Fruit fly (Drosophila melanogaster) whole organism, embryonic: ENCODE measurements around the gene CG13843.

Experiments
- ATbp ChIP-seq: fragments of 200-800 bp; sonication (Bioruptor generic); optimal IDR thresholded peaks from 2 replicates; lab custom pipeline; 2017; ENCODE audit warnings: missing biosample characterization, mild to moderate bottlenecking, missing genetic modification characterization, missing genetic modification reagents
- BEAF-32 ChIP-seq: fragments of 200-800 bp; sonication (Bioruptor generic); optimal IDR thresholded peaks from 3 replicates; lab custom pipeline; 2017; ENCODE audit warnings: missing biosample characterization, missing genetic modification characterization, mild to moderate bottlenecking, moderate library complexity, missing genetic modification reagents
- CG11695 ChIP-seq: fragments of 200-800 bp; sonication (Bioruptor generic); IDR thresholded peaks from 3 replicates; pipeline ENCODE4 v1.3.6; 2022; ENCODE audit warnings: missing biosample characterization, missing genetic modification characterization
- CG12744 ChIP-seq: fragments of 200-800 bp; sonication (Bioruptor generic); optimal IDR thresholded peaks from 2 replicates; lab custom pipeline; 2016; ENCODE audit warnings: missing biosample characterization, missing genetic modification characterization
- CG13123 ChIP-seq: fragments of 200-800 bp; sonication (Bioruptor generic); optimal IDR thresholded peaks from 2 replicates; lab custom pipeline; 2016; ENCODE audit warnings: missing biosample characterization, missing genetic modification characterization
- CG13296 ChIP-seq: fragments of 200-800 bp; sonication (Bioruptor generic); optimal IDR thresholded peaks from 3 replicates; lab custom pipeline; 2018; ENCODE audit warnings: missing biosample characterization, mild to moderate bottlenecking, missing genetic modification characterization
- CG14860 ChIP-seq: fragments of 200-800 bp; sonication (Bioruptor generic); IDR thresholded peaks from 3 replicates; pipeline ENCODE4 v1.3.6; 2022; ENCODE audit warnings: missing biosample characterization, missing genetic modification characterization; ENCODE audit not compliant: partially characterized antibody
- CG17361 ChIP-seq: fragments of 200-800 bp; sonication (Bioruptor generic); IDR thresholded peaks from 3 replicates; pipeline ENCODE4 v1.3.6; 2022; ENCODE audit warnings: missing biosample characterization, missing genetic modification characterization
- CG17385 ChIP-seq: fragments of 200-800 bp; sonication (Bioruptor generic); optimal IDR thresholded peaks from 3 replicates; lab custom pipeline; 2018; ENCODE audit warnings: missing biosample characterization, mild to moderate bottlenecking, missing genetic modification characterization
- CG17802 ChIP-seq: fragments of 200-800 bp; sonication (Bioruptor generic); optimal IDR thresholded peaks from 2 replicates; lab custom pipeline; 2018; ENCODE audit warnings: missing biosample characterization, mild to moderate bottlenecking, missing genetic modification characterization, moderate library complexity
- CG2129 ChIP-seq: fragments of 200-800 bp; sonication (Bioruptor generic); IDR thresholded peaks from 2 replicates; pipeline ENCODE4 v1.3.6; 2022; ENCODE audit warnings: missing biosample characterization, missing genetic modification characterization; ENCODE audit not compliant: partially characterized antibody
- CG31388 ChIP-seq: fragments of 200-800 bp; sonication (Bioruptor generic); optimal IDR thresholded peaks from 2 replicates; lab custom pipeline; 2016; ENCODE audit warnings: missing biosample characterization, missing genetic modification characterization
- CG3838 ChIP-seq: fragments of 200-800 bp; sonication (Bioruptor generic); optimal IDR thresholded peaks from 3 replicates; lab custom pipeline; 2016; ENCODE audit warnings: missing biosample characterization, missing genetic modification characterization
- CG6272 ChIP-seq: fragments of 200-800 bp; sonication (Bioruptor generic); IDR thresholded peaks from 2 replicates; pipeline ENCODE4 v1.3.6; 2022; ENCODE audit warnings: missing biosample characterization, missing genetic modification characterization
- CG6854 ChIP-seq: fragments of 200-800 bp; sonication (Bioruptor generic); optimal IDR thresholded peaks from 3 replicates; lab custom pipeline; 2017; ENCODE audit warnings: missing biosample characterization, mild to moderate bottlenecking, missing genetic modification characterization
- CG7372 ChIP-seq: fragments of 200-800 bp; sonication (Bioruptor generic); IDR thresholded peaks from 2 replicates; pipeline ENCODE4 v1.3.6; 2022; ENCODE audit warnings: missing biosample characterization, missing genetic modification characterization
- CG7839 ChIP-seq: fragments of 200-800 bp; sonication (Bioruptor generic); optimal IDR thresholded peaks from 3 replicates; lab custom pipeline; 2018; ENCODE audit warnings: missing biosample characterization, mild to moderate bottlenecking, missing genetic modification characterization, moderate library complexity
- CG8944 ChIP-seq: fragments of 200-800 bp; sonication (Bioruptor generic); optimal IDR thresholded peaks from 3 replicates; lab custom pipeline; 2016; ENCODE audit warnings: missing biosample characterization, missing genetic modification characterization
- Ets65A ChIP-seq: fragments of 200-800 bp; sonication (Bioruptor generic); peaks from one replicate; lab custom pipeline; 2016; ENCODE audit warnings: missing biosample characterization, missing genetic modification characterization
- Hr51 ChIP-seq, 2 experiments: fragments of 200-800 bp; sonication (Bioruptor generic); optimal IDR thresholded peaks; 2 replicates in 1 of 2; 3 replicates in 1 of 2; lab custom pipeline; 2016 to 2018; ENCODE audit warnings: missing biosample characterization in 2 of 2, missing genetic modification characterization in 2 of 2, mild to moderate bottlenecking in 1 of 2, moderate library complexity in 1 of 2
- Lim3 ChIP-seq: fragments of 200-800 bp; sonication (Bioruptor generic); IDR thresholded peaks from 2 replicates; pipeline ENCODE4 v1.3.6; 2022; ENCODE audit warnings: missing biosample characterization, missing genetic modification characterization
- MBD-R2 ChIP-seq: fragments of 200-800 bp; sonication (Bioruptor generic); IDR thresholded peaks from 2 replicates; pipeline ENCODE4 v1.3.6; 2022; ENCODE audit warnings: missing biosample characterization, missing genetic modification characterization
- Mrtf ChIP-seq: fragments of 200-800 bp; sonication (Bioruptor generic); IDR thresholded peaks from 3 replicates; pipeline ENCODE4 v1.3.6; 2022; ENCODE audit warnings: missing biosample characterization, missing genetic modification characterization
- Poxn ChIP-seq: fragments of 200-800 bp; sonication (Bioruptor generic); IDR thresholded peaks from 2 replicates; pipeline ENCODE4 v1.3.6; 2022; ENCODE audit warnings: missing biosample characterization, missing genetic modification characterization
- Ptx1 ChIP-seq: fragments of 200-800 bp; sonication (Bioruptor generic); IDR thresholded peaks from 2 replicates; pipeline ENCODE4 v1.3.6; 2022; ENCODE audit warnings: missing biosample characterization, missing genetic modification characterization
- Ravus ChIP-seq: fragments of 200-800 bp; sonication (Bioruptor generic); IDR thresholded peaks from 2 replicates; pipeline ENCODE4 v1.3.6; 2022; ENCODE audit warnings: missing biosample characterization, missing genetic modification characterization
- Sox102F ChIP-seq: fragments of 200-800 bp; sonication (Bioruptor generic); optimal IDR thresholded peaks from 2 replicates; lab custom pipeline; 2018; ENCODE audit warnings: missing biosample characterization, mild to moderate bottlenecking, missing genetic modification characterization, moderate library complexity
- Tbp ChIP-seq: fragments of >200 bp; optimal IDR thresholded peaks from 2 replicates; lab custom pipeline; 2018; ENCODE audit warnings: missing biosample characterization, missing genetic modification characterization
- Trl ChIP-seq, 3 experiments: fragments of >200 bp in 2 of 3; fragments of 200-800 bp in 1 of 3; sonication (Bioruptor generic) in 1 of 3; optimal IDR thresholded peaks; 2 replicates in 1 of 3; 3 replicates in 2 of 3; lab custom pipeline; 2016 to 2017; ENCODE audit warnings: missing biosample characterization in 1 of 3, missing genetic modification characterization in 1 of 3
- Xrp1 ChIP-seq: fragments of 200-800 bp; sonication (Bioruptor generic); IDR thresholded peaks from 2 replicates; pipeline ENCODE4 v1.3.6; 2022; ENCODE audit warnings: missing biosample characterization, missing genetic modification characterization
- YL-1 ChIP-seq: fragments of 200-800 bp; sonication (Bioruptor generic); optimal IDR thresholded peaks from 3 replicates; lab custom pipeline; 2017; ENCODE audit warnings: missing biosample characterization, mild to moderate bottlenecking, missing genetic modification characterization
- ap ChIP-seq: fragments of 200-800 bp; sonication (Bioruptor generic); IDR thresholded peaks from 2 replicates; pipeline ENCODE4 v1.3.6; 2022; ENCODE audit warnings: missing biosample characterization, missing genetic modification characterization
- chif ChIP-seq, 2 experiments: fragments of 200-800 bp; sonication (Bioruptor generic); optimal IDR thresholded peaks; 3 replicates each; lab custom pipeline; 2016; ENCODE audit warnings: missing biosample characterization in 2 of 2, missing genetic modification characterization in 2 of 2
- fu2 ChIP-seq: fragments of 200-800 bp; sonication (Bioruptor generic); optimal IDR thresholded peaks from 2 replicates; lab custom pipeline; 2016; ENCODE audit warnings: missing biosample characterization, missing genetic modification characterization
- gce ChIP-seq: fragments of 200-800 bp; sonication (Bioruptor generic); IDR thresholded peaks from 3 replicates; pipeline ENCODE4 v1.3.6; 2022; ENCODE audit warnings: missing biosample characterization, missing genetic modification characterization
- gem ChIP-seq: fragments of 200-800 bp; sonication (Bioruptor generic); optimal IDR thresholded peaks from 2 replicates; lab custom pipeline; 2019; ENCODE audit warnings: missing biosample characterization, mild to moderate bottlenecking, missing genetic modification characterization, moderate library complexity
- gfzf ChIP-seq: fragments of 200-800 bp; sonication (Bioruptor generic); optimal IDR thresholded peaks from 2 replicates; lab custom pipeline; 2016; ENCODE audit warnings: missing biosample characterization, mild to moderate bottlenecking, missing genetic modification characterization, moderate library complexity
- grau ChIP-seq: fragments of 200-800 bp; optimal IDR thresholded peaks from 3 replicates; lab custom pipeline; 2019; ENCODE audit warnings: missing biosample characterization, mild to moderate bottlenecking, missing genetic modification characterization, moderate library complexity
- gsb ChIP-seq: fragments of 200-800 bp; sonication (Bioruptor generic); IDR thresholded peaks from 2 replicates; pipeline ENCODE4 v1.3.6; 2022; ENCODE audit warnings: missing biosample characterization, missing genetic modification characterization
- hb ChIP-seq: fragments of 200-800 bp; sonication (Bioruptor generic); IDR thresholded peaks from 3 replicates; pipeline ENCODE4 v1.3.6; 2022; ENCODE audit warnings: missing biosample characterization, missing genetic modification characterization; ENCODE audit not compliant: partially characterized antibody
- inv ChIP-seq: fragments of 200-800 bp; sonication (Bioruptor generic); IDR thresholded peaks from 2 replicates; pipeline ENCODE4 v1.3.6; 2022; ENCODE audit warnings: missing biosample characterization, missing genetic modification characterization; ENCODE audit not compliant: partially characterized antibody
- klu ChIP-seq: fragments of 200-800 bp; sonication (Bioruptor generic); IDR thresholded peaks from 2 replicates; pipeline ENCODE4 v1.3.6; 2022; ENCODE audit warnings: missing biosample characterization, missing genetic modification characterization
- luna ChIP-seq: fragments of 200-800 bp; sonication (Bioruptor generic); optimal IDR thresholded peaks from 2 replicates; lab custom pipeline; 2016; ENCODE audit warnings: missing biosample characterization, missing genetic modification characterization
- pan ChIP-seq, 4 experiments: fragments of >200 bp in 3 of 4; fragments of 200-800 bp in 1 of 4; sonication (Bioruptor generic) in 1 of 4; optimal IDR thresholded peaks in 3 of 4; IDR thresholded peaks in 1 of 4; 2 replicates each; pipeline versions ENCODE4 v1.3.6 to Lab custom; 2017 to 2022; ENCODE audit warnings: missing biosample characterization in 2 of 4, missing genetic modification characterization in 2 of 4, mixed read lengths in 1 of 4
- pzg ChIP-seq: fragments of 200-800 bp; sonication (Bioruptor generic); optimal IDR thresholded peaks from 3 replicates; lab custom pipeline; 2018; ENCODE audit warnings: missing biosample characterization, mild to moderate bottlenecking, missing genetic modification characterization, moderate library complexity
- sima ChIP-seq: fragments of 200-800 bp; sonication (Bioruptor generic); optimal IDR thresholded peaks from 2 replicates; lab custom pipeline; 2016; ENCODE audit warnings: missing biosample characterization, missing genetic modification characterization
- tin ChIP-seq: fragments of 200-800 bp; sonication (Bioruptor generic); optimal IDR thresholded peaks from 3 replicates; lab custom pipeline; 2016; ENCODE audit warnings: missing biosample characterization, missing genetic modification characterization
- tup ChIP-seq: fragments of 200-800 bp; sonication (Bioruptor generic); optimal IDR thresholded peaks from 2 replicates; lab custom pipeline; 2016; ENCODE audit warnings: missing biosample characterization, mild to moderate bottlenecking, missing genetic modification characterization, moderate library complexity
- wdn ChIP-seq: fragments of 200-800 bp; sonication (Bioruptor generic); IDR thresholded peaks from 2 replicates; pipeline ENCODE4 v1.3.6; 2022; ENCODE audit warnings: missing biosample characterization, missing genetic modification characterization
- z ChIP-seq: fragments of 200-800 bp; sonication (Bioruptor generic); IDR thresholded peaks from 3 replicates; pipeline ENCODE4 v1.3.6; 2022; ENCODE audit warnings: missing biosample characterization, missing genetic modification characterization

CG13843 gene

DNA sequence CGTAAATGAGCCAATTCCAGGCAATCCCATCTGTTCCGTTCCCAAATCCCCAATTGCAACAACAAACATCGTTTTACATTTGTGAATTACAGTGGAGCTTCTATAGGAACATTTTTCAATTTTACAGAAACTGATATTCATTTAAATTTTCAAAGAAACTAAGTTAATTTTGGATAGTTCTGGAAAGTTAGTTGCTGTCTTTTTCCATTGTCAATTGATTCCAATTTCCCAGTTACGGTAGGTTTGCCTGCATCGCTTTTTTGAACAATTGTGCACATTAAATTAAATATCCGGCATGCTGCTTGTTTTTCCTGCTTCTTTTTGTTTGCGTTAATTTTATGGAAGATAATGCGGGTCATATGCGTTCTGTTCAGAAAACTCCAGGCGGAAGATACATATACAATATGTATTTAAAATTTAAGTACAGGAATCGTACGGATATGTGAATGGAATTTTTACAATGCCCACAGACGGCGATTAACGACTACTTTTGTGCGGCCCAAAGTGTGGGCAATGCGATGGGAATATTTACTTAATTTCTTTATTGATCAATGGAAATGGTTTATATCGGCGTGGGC, 18.7 kb downstream of the CG13843 start (continued):
- no peak for TF ChIP-seq pan (optimal IDR thresholded peaks at IDR 0.05; lab: Kevin White, UChicago)
- peak in 1 of 2 experiments; percentile 41 for TF ChIP-seq pan (GFP tag; optimal IDR thresholded peaks at IDR 0.05 in 1 of 2, IDR thresholded peaks at IDR 0.05 in 1 of 2)
- no peak for TF ChIP-seq CG31388 (GFP tag; lab: Kevin White, UChicago)
- no peak for TF ChIP-seq hb
- no peak for TF ChIP-seq Ptx1 (GFP tag; lab: Robert Waterston, UW)
- no peak for TF ChIP-seq z
- TF ChIP-seq CG14860 (GFP tag; lab: Robert Waterston, UW) = no peak
- TF ChIP-seq Tbp (GFP tag; lab: Kevin White, UChicago) = no peak
- no peak; the same call in 1 of the 2 replicates for TF ChIP-seq ap (GFP tag; lab: Robert Waterston, UW)
- no peak for TF ChIP-seq YL-1
- TF ChIP-seq CG7372 = no peak
- TF ChIP-seq Xrp1 = no peak
- TF ChIP-seq sima (GFP tag; lab: Kevin White, UChicago) = no peak
- TF ChIP-seq CG11695 = no peak
- no peak for TF ChIP-seq klu (GFP tag; lab: Robert Waterston, UW)
- TF ChIP-seq wdn (GFP tag; lab: Robert Waterston, UW) = no peak
- no peak for TF ChIP-seq CG2129 (GFP tag; lab: Robert Waterston, UW)
- TF ChIP-seq MBD-R2 (GFP tag; lab: Robert Waterston, UW) = peak; percentile 23; the same call in 1 of the 2 replicates
- TF ChIP-seq CG17802 (tag; lab: Kevin White, UChicago) = no peak
- no peak for TF ChIP-seq inv (GFP tag; lab: Robert Waterston, UW)
- no peak for TF ChIP-seq Lim3 (GFP tag; lab: Robert Waterston, UW)
- peak; percentile 87 for TF ChIP-seq grau (tag; lab: Kevin White, UChicago)
- TF ChIP-seq CG12744 (GFP tag; lab: Kevin White, UChicago) = no peak
- TF ChIP-seq Ravus (GFP tag; lab: Robert Waterston, UW) = no peak
- peak in 1 of 2 experiments; percentile 58 for TF ChIP-seq Hr51 (GFP tag; optimal IDR thresholded peaks at IDR 0.05; lab: Kevin White, UChicago)
- no peak for TF ChIP-seq CG3838
- no peak for TF ChIP-seq tin (GFP tag; lab: Kevin White, UChicago)
- no peak for TF ChIP-seq CG6854 (GFP tag; lab: Kevin White, UChicago)
- TF ChIP-seq Sox102F (GFP tag; lab: Kevin White, UChicago) = peak; percentile 72
- TF ChIP-seq Mrtf = no peak
- TF ChIP-seq chif (GFP tag; optimal IDR thresholded peaks at IDR 0.05; lab: Kevin White, UChicago) = peak in 1 of 2 experiments; percentile 43
- peak; percentile 50 for TF ChIP-seq CG17385 (GFP tag; lab: Kevin White, UChicago)
- no peak for TF ChIP-seq Poxn (GFP tag; lab: Robert Waterston, UW)
- no peak for TF ChIP-seq CG8944
- TF ChIP-seq CG13296 (GFP tag; lab: Kevin White, UChicago) = no peak
- no peak for TF ChIP-seq pzg
- TF ChIP-seq Ets65A (GFP tag; lab: Kevin White, UChicago) = no peak
- no peak for TF ChIP-seq BEAF-32
- no peak for TF ChIP-seq CG6272 (GFP tag; lab: Robert Waterston, UW)
- peak; percentile 57 for TF ChIP-seq gem (tag; lab: Kevin White, UChicago)
- peak; percentile 2 for TF ChIP-seq fu2
- no peak for TF ChIP-seq luna (GFP tag; lab: Kevin White, UChicago)
- no peak for TF ChIP-seq gfzf (GFP tag; lab: Kevin White, UChicago)
- no peak for TF ChIP-seq gce (GFP tag; lab: Robert Waterston, UW)
- TF ChIP-seq CG17361 (GFP tag; lab: Robert Waterston, UW) = no peak
- TF ChIP-seq ATbp = no peak
- TF ChIP-seq CG13123 (GFP tag; lab: Kevin White, UChicago) = no peak
- TF ChIP-seq gsb (GFP tag; lab: Robert Waterston, UW) = no peak
- TF ChIP-seq CG7839 (tag; lab: Kevin White, UChicago) = peak; percentile 20
- TF ChIP-seq Trl (optimal IDR thresholded peaks at IDR 0.05; lab: Kevin White, UChicago) = no peak
- TF ChIP-seq Trl (GFP tag; optimal IDR thresholded peaks at IDR 0.05; lab: Kevin White, UChicago) = no peak
- no peak for TF ChIP-seq tup (GFP tag; lab: Kevin White, UChicago)
